Fruit fly (Drosophila melanogaster): ENCODE measurements around the gene CASK.

The CASK gene

DNA sequence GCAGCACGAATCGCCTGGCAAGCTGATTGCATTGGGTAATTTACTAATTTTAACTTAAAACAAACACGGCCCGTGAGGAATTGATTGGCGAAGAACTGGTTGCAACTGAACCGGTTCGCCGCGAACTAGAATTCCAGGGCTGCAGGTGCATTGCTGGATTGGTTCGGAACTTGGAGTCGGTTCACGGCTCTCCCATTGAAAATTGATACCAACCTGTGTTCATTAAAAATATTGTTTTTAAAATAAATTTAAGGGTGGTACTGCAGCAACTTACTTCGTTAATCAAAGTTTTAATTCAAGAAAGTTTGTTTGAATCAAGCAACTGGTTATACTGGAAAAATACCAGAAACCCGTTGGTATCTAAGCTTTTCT is at the start of gene CASK (continued):
- TF ChIP-seq hb (GFP tag; IDR thresholded peaks at IDR 0.05; ENCODE audit: partially characterized antibody) (no peak), CG1832 (GFP tag; optimal IDR thresholded peaks at IDR 0.05) (no peak), CG12659 (GFP tag; optimal IDR thresholded peaks at IDR 0.05) (peak; percentile 43), Gsc (GFP tag; IDR thresholded peaks at IDR 0.05) (no peak), hth (optimal IDR thresholded peaks at IDR 0.05) (no peak), CTCF (GFP tag; optimal IDR thresholded peaks at IDR 0.05) (no peak), abd-A (tag; optimal IDR thresholded peaks at IDR 0.05) (no peak), dpn (GFP tag; optimal IDR thresholded peaks at IDR 0.05) (no peak), zfh1 (GFP tag; IDR thresholded peaks at IDR 0.05) (no peak), NC2β (GFP tag; optimal IDR thresholded peaks at IDR 0.05) (peak; percentile 37), CG18619 (GFP tag; optimal IDR thresholded peaks at IDR 0.05) (no peak), CG15514 (GFP tag; optimal IDR thresholded peaks at IDR 0.05) (peak; percentile 100), esg (GFP tag; conservative IDR thresholded peaks at IDR 0.05) (no peak), Dad (GFP tag; optimal IDR thresholded peaks at IDR 0.05) (no peak), Pdp1 (GFP tag; optimal IDR thresholded peaks at IDR 0.05) (peak in 1 of 2 experiments; percentile 25), CG18599 (GFP tag; optimal IDR thresholded peaks at IDR 0.05) (no peak), pho (GFP tag; optimal IDR thresholded peaks at IDR 0.05) (no peak), Elba2 (GFP tag; optimal IDR thresholded peaks at IDR 0.05) (no peak), CG9817 (tag; optimal IDR thresholded peaks at IDR 0.05) (no peak), Gug (GFP tag; IDR thresholded peaks at IDR 0.05) (no peak; the same call in 3 of the 4 replicates), CG4328 (GFP tag; optimal IDR thresholded peaks at IDR 0.05) (no peak), zf30C (GFP tag; optimal IDR thresholded peaks at IDR 0.05) (no peak), Dek (tag; optimal IDR thresholded peaks at IDR 0.05) (peak; percentile 17), TFAM (GFP tag; optimal IDR thresholded peaks at IDR 0.05) (no peak), Sry-δ (GFP tag; optimal IDR thresholded peaks at IDR 0.05) (peak; percentile 17), mirr (GFP tag; optimal IDR thresholded peaks at IDR 0.05) (no peak), eyg (GFP tag; optimal IDR thresholded peaks at IDR 0.05) (no peak), Sry-β (GFP tag; optimal IDR thresholded peaks at IDR 0.05) (no peak), CG7372 (GFP tag; IDR thresholded peaks at IDR 0.05) (no peak), CG10431 (GFP tag; optimal IDR thresholded peaks at IDR 0.05) (no peak), ato (GFP tag; IDR thresholded peaks at IDR 0.05; ENCODE audit: partially characterized antibody) (no peak), Abd-B (GFP tag; optimal IDR thresholded peaks at IDR 0.05) (no peak), CG7786 (GFP tag; optimal IDR thresholded peaks at IDR 0.05) (no peak), CG17385 (GFP tag; optimal IDR thresholded peaks at IDR 0.05) (no peak), CG30403 (GFP tag; optimal IDR thresholded peaks at IDR 0.05) (no peak), unc-4 (GFP tag; IDR thresholded peaks at IDR 0.05; ENCODE audit: partially characterized antibody) (peak; percentile 21; the same call in 1 of the 2 replicates), CG9876 (GFP tag; optimal IDR thresholded peaks at IDR 0.05) (no peak), fd102C (GFP tag; optimal IDR thresholded peaks at IDR 0.05) (no peak), Blimp-1 (GFP tag; optimal IDR thresholded peaks at IDR 0.05) (no peak), Meics (GFP tag; optimal IDR thresholded peaks at IDR 0.05) (no peak), bigmax (GFP tag; optimal IDR thresholded peaks at IDR 0.05) (no peak), CG9437 (GFP tag; optimal IDR thresholded peaks at IDR 0.05) (no peak), CG5245 (GFP tag; optimal IDR thresholded peaks at IDR 0.05) (no peak), cad (GFP tag; optimal IDR thresholded peaks at IDR 0.05) (no peak), CG8944 (GFP tag; optimal IDR thresholded peaks at IDR 0.05) (no peak), Dip3 (GFP tag; optimal IDR thresholded peaks at IDR 0.05) (no peak), CG32532 (GFP tag; IDR thresholded peaks at IDR 0.05) (no peak), CG7963 (GFP tag; IDR thresholded peaks at IDR 0.05; ENCODE audit: partially characterized antibody) (no peak), CG4424 (GFP tag; optimal IDR thresholded peaks at IDR 0.05) (no peak), CG14014 (GFP tag; IDR thresholded peaks at IDR 0.05) (no peak), chn (GFP tag; optimal IDR thresholded peaks at IDR 0.05) (peak; percentile 5), mam (GFP tag; optimal IDR thresholded peaks at IDR 0.05) (peak; percentile 0)
